Fruit fly (Drosophila melanogaster) whole organism, embryonic: ENCODE data around the gene Wbp2.

Experiments used
- Aef1 ChIP-seq: fragments of 200-800 bp; sonication (Bioruptor generic); IDR thresholded peaks from 3 replicates; pipeline ENCODE4 v1.3.6; 2022; ENCODE audit warnings: missing biosample characterization, missing genetic modification characterization
- BEAF-32 ChIP-seq: fragments of 200-800 bp; sonication (Bioruptor generic); optimal IDR thresholded peaks from 3 replicates; lab custom pipeline; 2017; ENCODE audit warnings: missing biosample characterization, missing genetic modification characterization, mild to moderate bottlenecking, moderate library complexity, missing genetic modification reagents
- Bdp1 ChIP-seq: fragments of 200-800 bp; sonication (Bioruptor generic); optimal IDR thresholded peaks from 3 replicates; lab custom pipeline; 2016; ENCODE audit warnings: missing biosample characterization, missing genetic modification characterization
- CG10431 ChIP-seq: fragments of 200-800 bp; sonication (Bioruptor generic); optimal IDR thresholded peaks from 3 replicates; lab custom pipeline; 2018; ENCODE audit warnings: missing biosample characterization, mild to moderate bottlenecking, missing genetic modification characterization
- CG11456 ChIP-seq: fragments of 200-800 bp; sonication (Bioruptor generic); IDR thresholded peaks from 3 replicates; pipeline ENCODE4 v1.3.6; 2022; ENCODE audit warnings: missing biosample characterization, missing genetic modification characterization
- CG11696 ChIP-seq: fragments of 200-800 bp; sonication (Bioruptor generic); IDR thresholded peaks from 2 replicates; pipeline ENCODE4 v1.3.6; 2022; ENCODE audit warnings: missing biosample characterization, missing genetic modification characterization
- CG12659 ChIP-seq: fragments of 200-800 bp; sonication (Bioruptor generic); optimal IDR thresholded peaks from 3 replicates; lab custom pipeline; 2017; ENCODE audit warnings: mild to moderate bottlenecking, missing biosample characterization, missing genetic modification reagents, missing genetic modification characterization
- CG13287 ChIP-seq: fragments of 200-800 bp; sonication (Bioruptor generic); IDR thresholded peaks from 2 replicates; pipeline ENCODE4 v1.3.6; 2022; ENCODE audit warnings: missing biosample characterization, missing genetic modification characterization; ENCODE audit not compliant: partially characterized antibody
- CG14710 ChIP-seq: fragments of 200-800 bp; sonication (Bioruptor generic); optimal IDR thresholded peaks from 3 replicates; lab custom pipeline; 2019; ENCODE audit warnings: missing biosample characterization, mild to moderate bottlenecking, missing genetic modification characterization, moderate library complexity
- CG1529 ChIP-seq: fragments of 200-800 bp; sonication (Bioruptor generic); optimal IDR thresholded peaks from 3 replicates; lab custom pipeline; 2018; ENCODE audit warnings: missing biosample characterization, missing genetic modification characterization
- CG15601 ChIP-seq: fragments of 200-800 bp; sonication (Bioruptor generic); optimal IDR thresholded peaks from 3 replicates; lab custom pipeline; 2019; ENCODE audit warnings: missing biosample characterization, mild to moderate bottlenecking, missing genetic modification characterization, moderate library complexity
- CG18262 ChIP-seq: fragments of 200-800 bp; optimal IDR thresholded peaks from 3 replicates; lab custom pipeline; 2019; ENCODE audit warnings: missing biosample characterization, mild to moderate bottlenecking, missing genetic modification characterization, moderate library complexity
- CG3726 ChIP-seq: fragments of 200-800 bp; sonication (Bioruptor generic); IDR thresholded peaks from 3 replicates; pipeline ENCODE4, ENCODE4 v1.3.6; 2022; ENCODE audit warnings: missing biosample characterization, missing genetic modification characterization
- CG4854 ChIP-seq: fragments of 200-800 bp; sonication (Bioruptor generic); optimal IDR thresholded peaks from 2 replicates; lab custom pipeline; 2016; ENCODE audit warnings: missing biosample characterization, missing genetic modification characterization, inconsistent platforms
- CG7372 ChIP-seq: fragments of 200-800 bp; sonication (Bioruptor generic); IDR thresholded peaks from 2 replicates; pipeline ENCODE4 v1.3.6; 2022; ENCODE audit warnings: missing biosample characterization, missing genetic modification characterization
- CG9797 ChIP-seq: fragments of 200-800 bp; sonication (Bioruptor generic); optimal IDR thresholded peaks from 3 replicates; lab custom pipeline; 2018; ENCODE audit warnings: missing biosample characterization, mild to moderate bottlenecking, missing genetic modification characterization
- CHES-1-like ChIP-seq: fragments of 200-800 bp; sonication (Bioruptor generic); optimal IDR thresholded peaks from 2 replicates; lab custom pipeline; 2016; ENCODE audit warnings: missing biosample characterization, missing genetic modification characterization
- CTCF ChIP-seq: fragments of 200-800 bp; sonication (Bioruptor generic); optimal IDR thresholded peaks from 2 replicates; lab custom pipeline; 2017; ENCODE audit warnings: missing biosample characterization, mild to moderate bottlenecking, missing genetic modification characterization, moderate library complexity
- D19B ChIP-seq: fragments of 200-800 bp; sonication (Bioruptor generic); optimal IDR thresholded peaks from 2 replicates; lab custom pipeline; 2017; ENCODE audit warnings: missing biosample characterization, mild to moderate bottlenecking, missing genetic modification characterization
- Deaf1 ChIP-seq: fragments of 200-800 bp; optimal IDR thresholded peaks from 3 replicates; lab custom pipeline; 2019; ENCODE audit warnings: missing biosample characterization, mild to moderate bottlenecking, missing genetic modification characterization, moderate library complexity
- Dll ChIP-seq: fragments of 200-800 bp; sonication (Bioruptor generic); IDR thresholded peaks from 4 replicates; pipeline ENCODE4 v1.3.6; 2022; ENCODE audit warnings: missing biosample characterization, missing genetic modification characterization; ENCODE audit not compliant: partially characterized antibody
- Doc3 ChIP-seq: fragments of 200-800 bp; sonication (Bioruptor generic); IDR thresholded peaks from 3 replicates; pipeline ENCODE4 v1.3.6; 2022; ENCODE audit warnings: missing biosample characterization, missing genetic modification characterization; ENCODE audit not compliant: partially characterized antibody
- Fer1 ChIP-seq: fragments of 200-800 bp; sonication (Bioruptor generic); optimal IDR thresholded peaks from 2 replicates; lab custom pipeline; 2017; ENCODE audit warnings: missing biosample characterization, mild to moderate bottlenecking, missing genetic modification characterization
- Hmr ChIP-seq: fragments of 200-800 bp; sonication (Bioruptor generic); optimal IDR thresholded peaks from 3 replicates; lab custom pipeline; 2017; ENCODE audit warnings: mild to moderate bottlenecking, missing biosample characterization, missing genetic modification reagents, missing genetic modification characterization
- MTF-1 ChIP-seq: fragments of 200-800 bp; sonication (Bioruptor generic); optimal IDR thresholded peaks from 2 replicates; lab custom pipeline; 2018; ENCODE audit warnings: missing biosample characterization, mild to moderate bottlenecking, missing genetic modification characterization, borderline replicate concordance
- Max ChIP-seq: fragments of 200-800 bp; sonication (Bioruptor generic); optimal IDR thresholded peaks from 2 replicates; lab custom pipeline; 2016; ENCODE audit warnings: missing biosample characterization, mild to moderate bottlenecking, missing genetic modification characterization
- Stat92E ChIP-seq, 3 experiments: fragments of >200 bp in 2 of 3; fragments of 200-800 bp in 1 of 3; sonication (Bioruptor generic) in 1 of 3; optimal IDR thresholded peaks; 2 replicates each; lab custom pipeline; 2017 to 2019; ENCODE audit warnings: missing biosample characterization in 3 of 3, missing genetic modification characterization in 3 of 3, mild to moderate bottlenecking in 1 of 3, moderate library complexity in 1 of 3
- Xbp1 ChIP-seq: fragments of 200-800 bp; sonication (Bioruptor generic); optimal IDR thresholded peaks from 3 replicates; lab custom pipeline; 2016; ENCODE audit warnings: missing biosample characterization, mild to moderate bottlenecking, missing genetic modification characterization
- ara ChIP-seq: fragments of 200-800 bp; sonication (Bioruptor generic); IDR thresholded peaks from 2 replicates; pipeline ENCODE4 v1.3.6; 2022; ENCODE audit warnings: missing biosample characterization, missing genetic modification characterization
- ash1 ChIP-seq: fragments of 200-800 bp; sonication (Bioruptor generic); optimal IDR thresholded peaks from 2 replicates; lab custom pipeline; 2018; ENCODE audit warnings: missing biosample characterization, mild to moderate bottlenecking, missing genetic modification characterization
- bbx ChIP-seq: fragments of 200-800 bp; sonication (Bioruptor generic); IDR thresholded peaks from 2 replicates; pipeline ENCODE4 v1.3.6; 2022; ENCODE audit warnings: missing biosample characterization, missing genetic modification characterization; ENCODE audit not compliant: partially characterized antibody
- crp ChIP-seq, 2 experiments: fragments of 200-800 bp; sonication (Bioruptor generic); optimal IDR thresholded peaks; 2 replicates in 1 of 2; 3 replicates in 1 of 2; lab custom pipeline; 2017; ENCODE audit warnings: missing biosample characterization in 2 of 2, missing genetic modification characterization in 2 of 2, mild to moderate bottlenecking in 1 of 2, moderate library complexity in 1 of 2
- dmrt99B ChIP-seq: fragments of 200-800 bp; sonication (Bioruptor generic); optimal IDR thresholded peaks from 2 replicates; lab custom pipeline; 2018; ENCODE audit warnings: missing biosample characterization, mild to moderate bottlenecking, missing genetic modification characterization, moderate library complexity
- fd64A ChIP-seq: fragments of 200-800 bp; sonication (Bioruptor generic); optimal IDR thresholded peaks from 3 replicates; lab custom pipeline; 2018; ENCODE audit warnings: missing biosample characterization, mild to moderate bottlenecking, missing genetic modification characterization
- gro ChIP-seq: fragments of 200-800 bp; sonication (Bioruptor generic); optimal IDR thresholded peaks from 2 replicates; lab custom pipeline; 2016; ENCODE audit warnings: missing biosample characterization, missing genetic modification characterization
- hbn ChIP-seq: fragments of 200-800 bp; sonication (Bioruptor generic); IDR thresholded peaks from 2 replicates; pipeline ENCODE4 v1.3.6; 2022; ENCODE audit warnings: missing biosample characterization, missing genetic modification characterization; ENCODE audit not compliant: partially characterized antibody
- hkb ChIP-seq, 2 experiments: fragments of 200-800 bp in 1 of 2; fragments of >200 bp in 1 of 2; sonication (Bioruptor generic) in 1 of 2; IDR thresholded peaks in 1 of 2; optimal IDR thresholded peaks in 1 of 2; 2 replicates each; pipeline versions ENCODE4 v1.3.6 to Lab custom; 2017 to 2022; ENCODE audit warnings: missing biosample characterization in 1 of 2, missing genetic modification characterization in 1 of 2
- inv ChIP-seq: fragments of 200-800 bp; sonication (Bioruptor generic); IDR thresholded peaks from 2 replicates; pipeline ENCODE4 v1.3.6; 2022; ENCODE audit warnings: missing biosample characterization, missing genetic modification characterization; ENCODE audit not compliant: partially characterized antibody
- jing ChIP-seq: fragments of 200-800 bp; sonication (Bioruptor generic); optimal IDR thresholded peaks from 2 replicates; lab custom pipeline; 2018; ENCODE audit warnings: missing biosample characterization, mild to moderate bottlenecking, missing genetic modification characterization
- lbe ChIP-seq: fragments of 200-800 bp; sonication (Bioruptor generic); optimal IDR thresholded peaks from 2 replicates; lab custom pipeline; 2016; ENCODE audit warnings: missing biosample characterization, mild to moderate bottlenecking, missing genetic modification characterization
- pb ChIP-seq: fragments of 200-800 bp; sonication (Bioruptor generic); optimal IDR thresholded peaks from 3 replicates; lab custom pipeline; 2016; ENCODE audit warnings: missing biosample characterization, missing genetic modification characterization
- psq ChIP-seq: fragments of 200-800 bp; sonication (Bioruptor generic); optimal IDR thresholded peaks from 2 replicates; lab custom pipeline; 2017; ENCODE audit warnings: missing biosample characterization, missing genetic modification characterization
- ranshi ChIP-seq: fragments of 200-800 bp; sonication (Bioruptor generic); IDR thresholded peaks from 2 replicates; pipeline ENCODE4 v1.3.6; 2022; ENCODE audit warnings: missing biosample characterization, missing genetic modification characterization
- sc ChIP-seq, 3 experiments: fragments of >200 bp in 2 of 3; fragments of 200-800 bp in 1 of 3; sonication (Bioruptor generic) in 1 of 3; optimal IDR thresholded peaks; 2 replicates in 2 of 3; 3 replicates in 1 of 3; lab custom pipeline; 2017; ENCODE audit warnings: mild to moderate bottlenecking in 1 of 3, missing biosample characterization in 1 of 3, missing genetic modification characterization in 1 of 3, missing genetic modification reagents in 1 of 3
- scrt ChIP-seq: fragments of 200-800 bp; sonication (Bioruptor generic); optimal IDR thresholded peaks from 2 replicates; lab custom pipeline; 2018; ENCODE audit warnings: missing biosample characterization, mild to moderate bottlenecking, missing genetic modification characterization, moderate library complexity
- sd ChIP-seq: fragments of 200-800 bp; sonication (Bioruptor generic); optimal IDR thresholded peaks from 3 replicates; lab custom pipeline; 2018; ENCODE audit warnings: missing biosample characterization, mild to moderate bottlenecking, missing genetic modification characterization, moderate library complexity
- sens ChIP-seq: fragments of 200-800 bp; sonication (Bioruptor generic); peaks from one replicate; lab custom pipeline; 2016; ENCODE audit warnings: missing biosample characterization, missing genetic modification characterization
- sug ChIP-seq: fragments of 200-800 bp; optimal IDR thresholded peaks from 2 replicates; lab custom pipeline; 2019; ENCODE audit warnings: missing biosample characterization, mild to moderate bottlenecking, missing genetic modification characterization, moderate library complexity
- tgo ChIP-seq: fragments of 200-800 bp; sonication (Bioruptor generic); IDR thresholded peaks from 3 replicates; pipeline ENCODE4 v1.3.6; 2022; ENCODE audit warnings: missing biosample characterization, missing genetic modification characterization

The Wbp2 gene

DNA sequence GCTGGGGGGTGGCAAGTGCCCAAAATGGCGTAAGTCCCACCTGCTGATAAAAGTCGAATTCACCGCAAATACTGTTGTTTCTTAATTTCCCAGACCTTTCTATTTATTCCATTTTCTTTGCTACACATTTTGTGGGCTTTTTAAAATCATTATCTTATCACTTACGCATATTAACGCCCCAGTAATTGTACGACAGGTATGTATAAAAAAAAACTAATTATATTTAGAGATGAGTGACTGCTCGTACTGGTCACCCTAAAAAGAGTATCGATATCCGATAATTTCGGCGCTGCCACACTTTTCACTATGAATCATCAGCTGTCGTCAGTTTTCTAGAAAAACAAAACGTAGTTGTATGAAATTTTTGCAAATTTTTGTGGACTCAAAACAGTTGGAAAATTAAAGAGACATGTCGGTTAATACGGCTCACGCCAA lies at the start of gene Wbp2, which contains the start of gene CG10948 (continued):
- TF ChIP-seq sc (optimal IDR thresholded peaks at IDR 0.05; lab: Kevin White, UChicago) (no peak), sc (GFP tag; optimal IDR thresholded peaks at IDR 0.05; lab: Kevin White, UChicago) (no peak), Bdp1 (GFP tag; lab: Kevin White, UChicago) (no peak), BEAF-32 (GFP tag; lab: Kevin White, UChicago) (peak; percentile 72), CG11696 (GFP tag; lab: Robert Waterston, UW) (no peak), CG3726 (GFP tag; lab: Robert Waterston, UW) (no peak), jing (no peak), gro (peak; percentile 39), psq (GFP tag; lab: Kevin White, UChicago) (peak; percentile 54), CTCF (GFP tag; lab: Kevin White, UChicago) (peak; percentile 24), Fer1 (GFP tag; lab: Kevin White, UChicago) (peak; percentile 7), pb (GFP tag; lab: Kevin White, UChicago) (no peak), CG4854 (GFP tag; lab: Kevin White, UChicago) (no peak), ash1 (GFP tag; lab: Kevin White, UChicago) (no peak), ara (GFP tag; lab: Robert Waterston, UW) (no peak), scrt (GFP tag; lab: Kevin White, UChicago) (peak; percentile 19), hkb (optimal IDR thresholded peaks at IDR 0.05; lab: Kevin White, UChicago) (no peak), hkb (GFP tag; IDR thresholded peaks at IDR 0.05; lab: Robert Waterston, UW) (no peak), lbe (GFP tag; lab: Kevin White, UChicago) (peak; percentile 62), Deaf1 (tag; lab: Kevin White, UChicago) (no peak), CG15601 (tag; lab: Kevin White, UChicago) (peak; percentile 21), inv (peak; percentile 50; the same call in 1 of the 2 replicates), Max (GFP tag; lab: Kevin White, UChicago) (peak; percentile 29), CG10431 (GFP tag; lab: Kevin White, UChicago) (peak; percentile 21), dmrt99B (tag; lab: Kevin White, UChicago) (no peak), tgo (no peak), CG7372 (GFP tag; lab: Robert Waterston, UW) (no peak), Stat92E (GFP tag; optimal IDR thresholded peaks at IDR 0.05; lab: Kevin White, UChicago) (peak in 1 of 3 experiments; percentile 21), bbx (GFP tag; lab: Robert Waterston, UW) (peak; percentile 59), Hmr (GFP tag; lab: Kevin White, UChicago) (no peak), sd (tag; lab: Kevin White, UChicago) (no peak), CHES-1-like (GFP tag; lab: Kevin White, UChicago) (peak; percentile 31), Xbp1 (GFP tag; lab: Kevin White, UChicago) (peak; percentile 30), ranshi (peak; percentile 83; the same call in 1 of the 2 replicates), CG9797 (GFP tag; lab: Kevin White, UChicago) (peak; percentile 24), crp (GFP tag; optimal IDR thresholded peaks at IDR 0.05; lab: Kevin White, UChicago) (peak; percentile 34 to 90), Doc3 (GFP tag; lab: Robert Waterston, UW) (peak; percentile 44; the same call in 2 of the 3 replicates), D19B (GFP tag; lab: Kevin White, UChicago) (no peak), MTF-1 (GFP tag; lab: Kevin White, UChicago) (no peak), Dll (GFP tag; lab: Robert Waterston, UW) (peak; percentile 65; the same call in 1 of the 4 replicates), CG18262 (tag; lab: Kevin White, UChicago) (no peak), CG14710 (tag; lab: Kevin White, UChicago) (peak; percentile 62), fd64A (GFP tag; lab: Kevin White, UChicago) (no peak), sug (tag; lab: Kevin White, UChicago) (peak; percentile 87), CG1529 (no peak), CG13287 (GFP tag; lab: Robert Waterston, UW) (peak; percentile 77), CG11456 (GFP tag; lab: Robert Waterston, UW) (no peak), hbn (peak; percentile 39; the same call in 1 of the 2 replicates), CG12659 (GFP tag; lab: Kevin White, UChicago) (peak; percentile 89), Aef1 (GFP tag; lab: Robert Waterston, UW) (no peak), sens (GFP tag; lab: Kevin White, UChicago) (peak; percentile 88)
